Worm (Caenorhabditis elegans) whole organism, dauer: ENCODE data around the gene F58G1.8.

ENCODE experiments used
- unc-62 ChIP-seq: sonication (generic microtip); optimal IDR thresholded peaks from 2 replicates; lab custom pipeline; 2017; ENCODE audit warnings: missing biosample characterization, missing genetic modification reagents, missing genetic modification characterization

F58G1.8 gene

DNA sequence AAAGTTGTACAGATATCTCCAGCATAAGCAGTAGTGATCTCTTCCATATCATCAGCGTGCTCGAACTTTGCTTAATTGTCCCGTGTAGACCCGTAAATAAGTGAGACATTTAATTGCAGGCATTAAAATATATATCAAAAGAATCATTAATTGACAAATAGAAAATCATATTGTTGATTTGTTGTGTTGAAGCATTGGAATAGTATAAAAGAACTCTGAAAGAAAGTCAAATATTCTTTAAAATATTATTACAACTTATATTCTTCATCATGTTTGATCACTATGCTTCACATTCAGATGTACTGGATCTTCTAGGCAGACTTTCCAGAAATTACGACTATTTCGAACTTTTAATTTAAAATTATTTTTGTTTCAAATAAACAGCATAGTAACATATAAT lies at the start of gene F58G1.8:
Gene F58G1.8, minus strand, starts transcription at position 101 of the 400 bp plus-strand sequence.
- no peak for TF ChIP-seq unc-62 (GFP tag; lab: Kevin White, UChicago)

DNA sequence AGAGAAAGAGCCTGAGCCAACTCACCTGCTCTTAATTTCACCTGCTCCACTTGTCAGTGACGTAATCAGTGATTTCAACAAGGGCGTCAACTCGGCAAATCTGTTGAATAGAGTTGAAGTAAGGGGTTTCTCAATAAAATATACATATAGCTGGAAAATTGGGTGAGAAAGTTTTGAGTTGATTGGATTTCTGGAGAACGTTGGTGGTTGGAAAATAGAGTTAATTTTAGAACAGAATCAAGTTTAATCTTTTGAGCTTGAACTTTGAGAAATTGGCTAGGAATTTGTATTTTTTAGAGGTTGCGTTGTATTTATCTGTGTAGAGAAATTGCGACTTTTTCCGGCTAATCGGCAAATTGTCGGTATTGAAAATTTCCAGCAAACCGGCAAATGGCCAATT lies 44.2 kb upstream of the F58G1.8 start, which contains the start of gene Y38F1A.4:
Gene Y38F1A.4, minus strand, starts transcription at position 101 of the 400 bp plus-strand sequence.
- no peak for TF ChIP-seq unc-62 (GFP tag; lab: Kevin White, UChicago)

- no peak for TF ChIP-seq unc-62 (GFP tag; lab: Kevin White, UChicago)
Measured at ce11 chrII:12968448-12968969, 43.1 kb upstream of the F58G1.8 start.

DNA sequence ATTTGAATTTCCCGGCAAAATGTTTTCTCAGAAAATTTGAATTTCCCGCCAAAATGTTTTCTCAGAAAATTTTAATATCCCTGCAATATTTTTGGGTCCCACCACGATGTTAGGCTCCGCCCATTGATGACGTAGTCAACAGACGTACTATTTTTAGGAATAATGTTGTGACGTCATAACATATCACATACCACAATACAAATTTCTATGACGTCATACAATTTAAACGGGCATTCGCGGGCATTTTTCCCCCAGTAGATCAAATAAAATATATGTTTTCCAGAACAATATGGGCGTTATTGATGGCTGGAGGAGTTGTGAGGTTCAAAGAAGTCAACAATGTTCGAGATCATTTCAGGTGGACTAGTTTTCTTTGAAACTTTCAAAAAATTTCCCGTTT lies 40.8 kb upstream of the F58G1.8 start:
- TF ChIP-seq unc-62 (GFP tag; lab: Kevin White, UChicago) = no peak

DNA sequence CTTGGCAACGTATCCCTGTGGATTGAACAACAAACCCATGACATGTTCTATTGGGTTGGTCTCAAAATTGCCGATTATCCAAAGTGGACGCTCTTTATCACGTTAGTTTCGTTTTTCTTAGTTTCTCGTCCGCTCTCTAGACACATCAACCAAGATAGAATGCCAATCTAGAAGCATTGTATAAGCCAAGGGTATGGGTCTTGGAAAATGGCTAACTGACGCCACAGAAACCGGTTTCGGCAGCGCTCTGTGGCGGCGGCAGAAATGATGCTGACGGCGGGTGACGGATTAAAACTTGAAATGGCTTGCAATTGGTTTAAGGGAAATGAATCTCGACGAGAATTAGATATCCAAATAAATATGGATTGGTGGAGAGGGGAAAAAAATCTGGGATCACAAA lies 40.1 kb upstream of the F58G1.8 start:
- TF ChIP-seq unc-62 (GFP tag; lab: Kevin White, UChicago) = no peak

DNA sequence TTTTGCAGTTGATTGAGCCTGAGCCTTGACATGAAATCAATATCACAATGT lies 39.9 kb upstream of the F58G1.8 start, which contains the start of gene ptr-18:
Gene ptr-18, plus strand, starts transcription at position 9 of the 51 bp plus-strand sequence.
- TF ChIP-seq unc-62 (GFP tag; lab: Kevin White, UChicago) = no peak

DNA sequence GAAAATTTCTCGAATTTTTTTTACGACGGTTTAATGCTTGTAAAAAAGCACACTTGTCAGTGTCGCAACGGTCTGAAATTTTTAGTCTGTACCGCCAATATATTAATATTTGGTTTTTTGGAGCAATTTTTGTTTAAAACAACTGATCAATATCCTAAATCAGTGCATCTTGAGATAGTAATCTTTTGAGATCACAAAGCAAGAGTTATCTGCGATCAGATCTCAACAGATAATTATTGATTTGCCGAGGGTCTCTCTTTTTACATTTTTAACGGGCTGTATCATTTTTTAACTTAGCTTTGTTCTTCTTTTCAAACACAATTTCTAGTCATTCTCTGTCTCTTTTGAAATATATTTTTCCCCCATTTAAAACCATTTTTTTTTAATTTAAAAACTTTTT lies 39.7 kb upstream of the F58G1.8 start:
- TF ChIP-seq unc-62 (GFP tag; lab: Kevin White, UChicago) = no peak

- no peak for TF ChIP-seq unc-62 (GFP tag; lab: Kevin White, UChicago)
Measured at ce11 chrII:12961743-12962142, 36.3 kb upstream of the F58G1.8 start.

DNA sequence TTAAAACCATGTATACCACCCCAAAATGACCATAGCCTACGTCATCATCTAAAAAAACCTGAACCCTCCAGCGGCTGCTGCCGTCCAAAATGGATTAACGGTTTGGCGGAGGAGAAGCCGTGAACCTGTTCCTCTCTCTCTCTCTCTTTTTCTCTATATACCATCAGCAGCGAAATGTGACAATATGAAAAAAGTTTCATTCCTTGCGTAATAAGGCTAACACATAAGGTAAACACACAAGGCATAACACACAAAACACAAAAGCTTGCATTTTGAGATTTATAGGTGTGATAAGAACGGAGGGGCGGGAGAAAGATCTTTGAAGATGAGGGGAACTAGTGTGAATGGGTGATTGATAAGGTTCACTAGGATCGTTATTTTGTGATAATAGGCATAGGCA lies 35.8 kb upstream of the F58G1.8 start:
- no peak for TF ChIP-seq unc-62 (GFP tag; lab: Kevin White, UChicago)

DNA sequence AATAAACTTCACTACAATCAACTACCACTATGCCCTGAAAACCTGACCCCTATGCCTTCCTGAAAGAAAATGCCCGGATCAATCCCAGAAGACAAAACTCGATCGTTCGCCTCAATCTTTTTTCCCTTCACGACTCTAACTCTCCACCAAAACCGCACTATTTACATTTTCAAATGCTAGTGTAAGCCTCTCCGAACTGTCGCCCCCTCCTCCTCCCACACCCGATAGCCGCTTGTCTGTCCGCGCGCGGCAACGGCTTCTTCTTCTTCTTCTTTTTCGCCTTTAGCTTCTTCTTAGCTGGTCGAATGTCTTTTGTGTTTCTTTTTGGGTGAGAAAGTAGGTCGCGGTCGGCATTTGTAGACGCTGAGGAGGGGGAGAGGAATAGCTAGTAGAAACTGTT lies 34.8 kb upstream of the F58G1.8 start:
- TF ChIP-seq unc-62 (GFP tag; lab: Kevin White, UChicago) = no peak

DNA sequence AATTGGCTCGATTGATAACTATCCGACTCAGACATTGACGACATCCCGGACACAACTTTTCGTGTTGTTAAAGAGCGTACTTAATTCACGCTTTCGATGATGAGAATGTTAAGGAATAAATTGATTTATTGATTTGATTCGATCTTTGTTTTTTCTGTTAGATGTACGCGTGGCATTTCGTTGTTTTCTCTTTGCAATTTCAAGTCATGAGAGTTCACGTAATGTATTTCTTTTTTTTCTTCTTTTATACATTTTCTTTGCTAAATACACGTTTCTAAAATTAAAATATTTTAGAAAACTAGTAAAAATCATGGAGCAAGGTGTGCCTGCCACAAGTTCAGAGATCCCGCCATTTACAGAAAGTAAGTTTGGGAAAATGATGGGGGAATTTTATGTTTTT lies 29.2 kb upstream of the F58G1.8 start, which contains the start of the genes Y38F1A.1 and Y38F1A.2:
Gene Y38F1A.1, minus strand, starts transcription at position 101 of the 400 bp plus-strand sequence.
Gene Y38F1A.2, plus strand, starts transcription at position 289 of the 400 bp plus-strand sequence.
- no peak for TF ChIP-seq unc-62 (GFP tag; lab: Kevin White, UChicago)

- no peak for TF ChIP-seq unc-62 (GFP tag; lab: Kevin White, UChicago)
Measured at ce11 chrII:12953297-12953696, 27.8 kb upstream of the F58G1.8 start.

- no peak for TF ChIP-seq unc-62 (GFP tag; lab: Kevin White, UChicago)
Measured at ce11 chrII:12948158-12948557, 22.7 kb upstream of the F58G1.8 start, which contains the start of gene F58G1.7. Gene F58G1.7 (minus strand): TSS chrII:12948258.

DNA sequence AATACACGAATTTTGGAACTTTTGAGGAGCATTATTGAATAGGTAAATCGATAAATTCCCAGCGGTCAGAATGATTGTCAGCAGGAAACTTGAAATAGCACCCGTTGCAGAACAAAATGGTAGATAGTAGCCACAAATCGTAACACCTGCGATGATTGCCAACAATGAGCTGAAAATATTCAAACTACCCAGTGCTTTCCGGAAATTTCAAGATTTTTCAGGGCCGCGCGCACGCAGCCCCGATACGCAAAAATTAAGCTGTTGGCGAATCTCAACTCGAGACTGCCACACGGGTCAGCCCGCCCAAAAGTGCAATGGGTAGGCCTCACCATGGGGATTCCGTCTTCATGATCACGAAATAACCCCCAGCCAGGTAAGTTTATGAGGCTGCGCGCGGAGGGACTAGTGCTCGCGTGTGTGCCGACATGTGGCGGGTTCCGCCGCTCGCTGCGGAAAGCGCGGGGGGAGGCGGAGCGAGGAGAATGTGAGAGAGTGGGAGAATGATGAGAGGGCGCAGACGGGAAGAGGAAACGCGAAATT lies 19.2 kb upstream of the F58G1.8 start:
- no peak for TF ChIP-seq unc-62 (GFP tag; lab: Kevin White, UChicago)

DNA sequence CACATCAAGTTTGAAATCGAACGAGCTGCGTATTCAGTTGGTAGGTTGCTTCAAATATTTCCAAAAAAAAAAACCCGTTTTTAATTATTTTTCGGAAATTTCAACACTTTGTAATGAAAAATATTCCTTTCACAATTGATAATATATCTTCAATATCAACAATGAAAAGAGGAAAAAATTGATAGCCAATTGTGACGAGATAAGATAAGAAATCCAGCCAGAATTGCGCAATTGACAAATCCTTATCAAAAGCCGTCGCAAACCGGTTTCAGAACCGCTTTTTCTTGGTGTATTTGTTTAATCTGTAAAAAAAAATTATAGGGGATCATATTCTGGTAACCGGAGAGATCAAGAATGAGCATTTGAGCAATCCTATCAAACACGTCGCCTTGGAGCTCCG lies 17.0 kb upstream of the F58G1.8 start:
- no peak for TF ChIP-seq unc-62 (GFP tag; lab: Kevin White, UChicago)

DNA sequence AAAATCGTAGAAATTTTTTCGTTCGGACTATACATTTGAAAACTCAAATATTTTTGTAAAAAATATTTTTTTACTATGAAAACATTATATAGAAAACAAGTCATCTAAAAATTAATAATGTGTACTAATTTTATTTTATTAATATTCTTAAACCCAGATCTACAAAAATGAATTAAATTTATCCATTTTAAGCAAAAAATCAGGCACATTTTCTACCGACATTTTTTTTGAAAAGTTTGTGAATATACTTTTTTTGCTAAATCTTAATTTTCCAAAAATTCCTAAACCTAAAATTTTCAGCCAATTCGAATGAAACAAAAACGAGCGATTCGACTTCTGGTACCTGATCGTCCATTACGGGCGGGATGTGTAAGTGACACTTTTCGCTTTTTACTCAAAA lies 14.3 kb upstream of the F58G1.8 start, which contains the start of gene arrd-10:
Gene arrd-10, plus strand, starts transcription at position 301 of the 400 bp plus-strand sequence.
- TF ChIP-seq unc-62 (GFP tag; lab: Kevin White, UChicago) = no peak

ce11 chrII:12939161-12939560 lies 13.7 kb upstream of the F58G1.8 start:
- TF ChIP-seq unc-62 (GFP tag; lab: Kevin White, UChicago) = no peak

ce11 chrII:12935259-12935658 lies 9.8 kb upstream of the F58G1.8 start, which contains the start of gene lips-9:
Gene lips-9 (minus strand): TSS chrII:12935359.
- no peak for TF ChIP-seq unc-62 (GFP tag; lab: Kevin White, UChicago)
